Fruit fly (Drosophila melanogaster) whole organism, adult: Measurements from ENCODE around the gene CG3703.
A peak's percentile ranks its signal among the peaks of the same experiment; 100 is the strongest.

Experiments
- CG11617 ChIP-seq: fragments of 200-800 bp; sonication (Bioruptor generic); optimal IDR thresholded peaks from 2 replicates; lab custom pipeline; 2017; ENCODE audit warnings: mild to moderate bottlenecking, missing biosample characterization, missing genetic modification reagents, missing genetic modification characterization
- CG12768 ChIP-seq: fragments of 200-800 bp; sonication (Bioruptor generic); optimal IDR thresholded peaks from 2 replicates; lab custom pipeline; 2017; ENCODE audit warnings: missing biosample characterization, missing genetic modification characterization, mild to moderate bottlenecking, moderate library complexity, missing genetic modification reagents
- CG14711 ChIP-seq: fragments of 200-800 bp; sonication (Bioruptor generic); optimal IDR thresholded peaks from 2 replicates; lab custom pipeline; 2018; ENCODE audit warnings: missing biosample characterization, mild to moderate bottlenecking, missing genetic modification characterization, moderate library complexity
- CG1620 ChIP-seq: fragments of 200-800 bp; sonication (Bioruptor generic); optimal IDR thresholded peaks from 2 replicates; lab custom pipeline; 2016; ENCODE audit warnings: missing biosample characterization, missing genetic modification characterization
- CG33017 ChIP-seq: fragments of 200-800 bp; sonication (Bioruptor generic); optimal IDR thresholded peaks from 2 replicates; lab custom pipeline; 2018; ENCODE audit warnings: missing biosample characterization, mild to moderate bottlenecking, missing genetic modification characterization, moderate library complexity
- CG5204 ChIP-seq: fragments of 200-800 bp; sonication (Bioruptor generic); optimal IDR thresholded peaks from 2 replicates; lab custom pipeline; 2016; ENCODE audit warnings: missing biosample characterization, missing genetic modification characterization
- CG7045 ChIP-seq: fragments of 200-800 bp; sonication (Bioruptor generic); optimal IDR thresholded peaks from 2 replicates; lab custom pipeline; 2017; ENCODE audit warnings: missing biosample characterization, mild to moderate bottlenecking, missing genetic modification characterization
- CG7101 ChIP-seq: fragments of 200-800 bp; sonication (Bioruptor generic); optimal IDR thresholded peaks from 2 replicates; lab custom pipeline; 2018; ENCODE audit warnings: missing biosample characterization, mild to moderate bottlenecking, missing genetic modification characterization, moderate library complexity
- Clk ChIP-seq: fragments of 200-800 bp; sonication (Bioruptor generic); optimal IDR thresholded peaks from 2 replicates; lab custom pipeline; 2017; ENCODE audit warnings: missing biosample characterization, missing genetic modification characterization
- Crg-1 ChIP-seq: fragments of 200-800 bp; sonication (Bioruptor generic); optimal IDR thresholded peaks from 2 replicates; lab custom pipeline; 2016; ENCODE audit warnings: missing biosample characterization, missing genetic modification characterization
- Hr96 ChIP-seq: fragments of 200-800 bp; sonication (Bioruptor generic); optimal IDR thresholded peaks from 2 replicates; lab custom pipeline; 2016; ENCODE audit warnings: missing biosample characterization, missing genetic modification characterization
- Mnt ChIP-seq: fragments of 200-800 bp; sonication (Bioruptor generic); optimal IDR thresholded peaks from 2 replicates; lab custom pipeline; 2016; ENCODE audit warnings: missing biosample characterization, mild to moderate bottlenecking, missing genetic modification characterization
- bab1 ChIP-seq: fragments of 200-800 bp; sonication (Bioruptor generic); optimal IDR thresholded peaks from 3 replicates; lab custom pipeline; 2019; ENCODE audit warnings: missing biosample characterization, mild to moderate bottlenecking, missing genetic modification characterization, moderate library complexity
- cic ChIP-seq: fragments of 200-800 bp; sonication (Bioruptor generic); optimal IDR thresholded peaks from 2 replicates; lab custom pipeline; 2017; ENCODE audit warnings: missing biosample characterization, mild to moderate bottlenecking, missing genetic modification characterization, moderate library complexity
- cnc ChIP-seq, 2 experiments: fragments of >200 bp; optimal IDR thresholded peaks; 2 replicates each; lab custom pipeline; 2017
- kay ChIP-seq: fragments of 200-800 bp; sonication (Bioruptor generic); peaks from one replicate; lab custom pipeline; 2016; ENCODE audit warnings: missing biosample characterization, missing genetic modification characterization, borderline replicate concordance
- ovo ChIP-seq: fragments of 200-800 bp; sonication (Bioruptor generic); optimal IDR thresholded peaks from 2 replicates; lab custom pipeline; 2016; ENCODE audit warnings: missing biosample characterization, missing genetic modification characterization
- pad ChIP-seq: fragments of 200-800 bp; sonication (Bioruptor generic); optimal IDR thresholded peaks from 3 replicates; lab custom pipeline; 2017; ENCODE audit warnings: missing biosample characterization, missing genetic modification characterization, mild to moderate bottlenecking, moderate library complexity, missing genetic modification reagents
- tj ChIP-seq: fragments of 200-800 bp; sonication (Bioruptor generic); optimal IDR thresholded peaks from 3 replicates; lab custom pipeline; 2017; ENCODE audit warnings: missing biosample characterization, mild to moderate bottlenecking, missing genetic modification characterization, moderate library complexity
- toe ChIP-seq: fragments of 200-800 bp; sonication (Bioruptor generic); optimal IDR thresholded peaks from 2 replicates; lab custom pipeline; 2016; ENCODE audit warnings: missing biosample characterization, missing genetic modification characterization

CG3703 gene

dm6 chrX:953807-954206, 8.2 kb upstream of the CG3703 start:
- TF ChIP-seq Crg-1 (no peak), Mnt (no peak)

DNA sequence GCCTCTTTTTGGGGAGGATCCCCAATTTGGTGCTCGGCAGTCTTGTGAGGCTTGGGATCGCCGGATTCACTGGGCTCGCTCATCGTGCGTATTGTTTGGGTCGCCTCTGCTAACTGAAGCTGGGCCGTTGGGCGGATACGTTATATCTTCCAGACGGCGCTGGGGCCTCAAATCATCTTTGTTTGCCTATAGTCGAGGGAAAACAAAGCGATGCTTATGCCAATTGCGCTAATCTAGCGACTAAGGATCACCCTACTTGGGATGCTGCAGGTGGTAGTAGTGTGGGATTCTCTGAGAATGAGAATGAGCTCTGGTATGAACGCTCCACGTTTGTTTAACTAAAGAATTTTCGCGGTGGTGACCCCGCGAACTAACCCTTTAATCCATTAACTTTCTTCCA, 6.2 kb upstream of the CG3703 start, which contains the start of gene CG3690:
CG3690 (minus strand) TSS at position 101 of the 400 bp plus-strand sequence.
- TF ChIP-seq tj (no peak), CG14711 (no peak), pad (no peak), Clk (no peak), bab1 (GFP tag; lab: Kevin White, UChicago) (no peak)

DNA sequence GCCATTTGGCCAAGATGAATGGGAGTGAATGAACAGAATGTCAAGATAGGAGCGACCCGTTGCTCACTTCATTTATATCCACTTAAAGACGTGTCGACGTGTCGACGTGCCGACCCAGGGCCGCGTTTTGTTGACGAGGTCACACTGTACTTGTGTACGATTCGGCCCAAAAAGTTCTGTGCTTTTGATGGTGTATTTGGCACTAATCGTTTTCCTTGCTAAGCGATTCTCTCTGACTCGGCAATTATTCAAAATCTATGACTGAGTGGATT, 2.6 kb upstream of the CG3703 start:
- TF ChIP-seq pad (no peak), CG12768 (GFP tag; lab: Kevin White, UChicago) (no peak), Mnt (no peak), toe (no peak), cnc (optimal IDR thresholded peaks at IDR 0.05; lab: Kevin White, UChicago) (no peak), kay (GFP tag; lab: Kevin White, UChicago) (no peak), CG33017 (no peak), CG14711 (no peak), CG5204 (no peak)

DNA sequence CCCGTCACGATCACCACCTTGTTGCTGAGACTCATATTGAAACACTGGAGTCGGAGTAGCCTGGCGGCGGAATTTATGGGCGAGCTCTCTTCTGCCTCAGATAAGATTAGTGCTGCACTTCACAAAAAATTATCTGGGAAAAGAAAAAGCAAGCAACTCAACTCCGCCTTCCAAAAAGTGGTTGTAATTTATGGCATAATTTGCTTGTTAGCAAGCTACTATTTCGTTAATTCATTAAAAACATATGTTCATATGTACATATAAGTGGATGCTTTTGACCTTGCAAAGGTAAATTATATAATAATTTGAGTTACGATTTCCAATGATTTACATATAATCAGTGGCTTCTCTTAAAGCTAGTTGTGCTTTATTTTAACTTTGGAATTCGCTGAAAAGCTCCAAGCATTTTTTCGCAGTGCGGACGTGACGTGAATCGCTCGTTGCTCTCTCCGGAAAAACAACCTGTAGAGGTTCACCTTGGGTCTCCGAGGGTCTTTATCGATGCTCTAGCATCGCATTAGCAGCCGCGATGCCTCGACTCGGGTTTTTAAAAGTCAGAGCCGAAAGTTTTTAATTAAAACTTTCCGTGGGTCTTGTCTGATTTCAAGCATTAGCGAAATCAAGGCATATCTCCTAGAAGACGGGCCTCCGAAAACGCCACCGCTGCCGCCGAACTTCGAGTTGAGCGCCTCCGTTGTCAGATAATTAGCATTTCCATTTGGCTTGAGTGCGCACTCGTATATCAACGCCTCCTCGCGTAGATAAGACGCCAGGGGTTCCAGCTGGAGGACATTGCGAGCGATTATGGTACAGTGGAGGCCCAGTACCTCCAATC, 2.1 kb upstream of the CG3703 start, which contains the start of gene CG3699:
CG3699 (minus strand) TSS at position 51 of the 835 bp plus-strand sequence.
- no peak for TF ChIP-seq CG5204
- peak; percentile 14 for TF ChIP-seq pad
- TF ChIP-seq CG14711 = peak; percentile 3
- TF ChIP-seq cic (GFP tag; lab: Kevin White, UChicago) = no peak
- TF ChIP-seq CG7101 (tag; lab: Kevin White, UChicago) = peak; percentile 51
- TF ChIP-seq CG11617 (GFP tag; lab: Kevin White, UChicago) = peak; percentile 54
- TF ChIP-seq CG33017 = peak; percentile 17
- TF ChIP-seq toe = peak; percentile 13
- no peak for TF ChIP-seq Mnt

- no peak for TF ChIP-seq pad
- peak; percentile 30 for TF ChIP-seq tj
- TF ChIP-seq CG12768 (GFP tag; lab: Kevin White, UChicago) = peak; percentile 35
- no peak for TF ChIP-seq cnc (optimal IDR thresholded peaks at IDR 0.05; lab: Kevin White, UChicago)
- peak; percentile 49 for TF ChIP-seq cic (GFP tag; lab: Kevin White, UChicago)
- TF ChIP-seq Mnt = peak; percentile 38
- TF ChIP-seq CG1620 = no peak
Observed at dm6 chrX:946162-946561, 589 bp upstream of the CG3703 start.

- TF ChIP-seq tj (peak; percentile 21), CG1620 (no peak), Mnt (peak; percentile 68), CG14711 (peak; percentile 5), pad (peak; percentile 15), Clk (no peak), toe (no peak)
Observed at dm6 chrX:940580-941184, 4.9 kb downstream of the CG3703 start, which contains the start of the genes CG3704 and mus81. CG3704 (minus strand) TSS chrX:940805. mus81 (plus strand) TSS chrX:941075.

dm6 chrX:935901-936207, 9.7 kb downstream of the CG3703 start:
- TF ChIP-seq cic (GFP tag; lab: Kevin White, UChicago) (no peak), Crg-1 (no peak), Hr96 (no peak), toe (no peak), tj (no peak), ovo (GFP tag; lab: Kevin White, UChicago) (no peak), CG5204 (no peak), CG33017 (no peak)

dm6 chrX:935049-935900, 10.3 kb downstream of the CG3703 start, which contains the start of gene TRAM:
TRAM (plus strand) TSS chrX:935232.
- TF ChIP-seq Clk (peak; percentile 95), CG14711 (peak; percentile 92), Crg-1 (peak; percentile 96), CG7101 (tag; lab: Kevin White, UChicago) (peak; percentile 97), CG7045 (GFP tag; lab: Kevin White, UChicago) (peak; percentile 95), ovo (GFP tag; lab: Kevin White, UChicago) (peak; percentile 96), Mnt (peak; percentile 94), bab1 (GFP tag; lab: Kevin White, UChicago) (peak; percentile 96), CG1620 (peak; percentile 97), pad (peak; percentile 91), CG11617 (GFP tag; lab: Kevin White, UChicago) (peak; percentile 97), kay (GFP tag; lab: Kevin White, UChicago) (no peak), CG5204 (peak; percentile 95), CG33017 (peak; percentile 92), cic (GFP tag; lab: Kevin White, UChicago) (peak; percentile 81), CG12768 (GFP tag; lab: Kevin White, UChicago) (peak; percentile 95), Hr96 (peak; percentile 98), toe (peak; percentile 87), cnc (optimal IDR thresholded peaks at IDR 0.05; lab: Kevin White, UChicago) (no peak), tj (peak; percentile 93)
